Worm (Caenorhabditis elegans) whole organism, mixed stage, embryonic: Measurements from ENCODE around the gene R06F6.14.

Experiments
- M03D4.4 ChIP-seq: sonication (generic microtip); optimal IDR thresholded peaks from 2 replicates; lab custom pipeline; 2017; ENCODE audit warnings: mild to moderate bottlenecking, missing genetic modification characterization, missing compliant biosample characterization
- bed-3 ChIP-seq: fragments of 200-800 bp; sonication (Bioruptor generic); optimal IDR thresholded peaks from 3 replicates; lab custom pipeline; 2018; ENCODE audit warnings: mild to moderate bottlenecking, missing genetic modification characterization, moderate library complexity, missing compliant biosample characterization
- ceh-39 ChIP-seq: fragments of 150-350 bp; optimal IDR thresholded peaks from 2 replicates; lab custom pipeline; 2014; ENCODE audit warnings: missing biosample characterization, missing genetic modification characterization
- ceh-43 ChIP-seq: fragments of 200-800 bp; sonication (Bioruptor generic); optimal IDR thresholded peaks from 2 replicates; lab custom pipeline; 2018; ENCODE audit warnings: mild to moderate bottlenecking, missing genetic modification characterization, moderate library complexity, missing compliant biosample characterization
- ceh-83 ChIP-seq: fragments of 200-800 bp; sonication (Bioruptor generic); optimal IDR thresholded peaks from 2 replicates; lab custom pipeline; 2018; ENCODE audit warnings: mild to moderate bottlenecking, missing genetic modification characterization, missing compliant biosample characterization
- ces-1 ChIP-seq: fragments of 150-350 bp; optimal IDR thresholded peaks from 2 replicates; lab custom pipeline; 2014; ENCODE audit warnings: missing biosample characterization, missing genetic modification reagents, missing genetic modification characterization
- cnd-1 ChIP-seq: fragments of 200-800 bp; sonication (Bioruptor generic); optimal IDR thresholded peaks from 2 replicates; lab custom pipeline; 2018; ENCODE audit warnings: mild to moderate bottlenecking, missing genetic modification characterization, missing compliant biosample characterization
- drap-1 ChIP-seq: fragments of 200-800 bp; sonication (Bioruptor generic); optimal IDR thresholded peaks from 3 replicates; lab custom pipeline; 2018; ENCODE audit warnings: mild to moderate bottlenecking, missing genetic modification characterization, missing compliant biosample characterization
- elt-1 ChIP-seq: sonication (generic microtip); optimal IDR thresholded peaks from 2 replicates; lab custom pipeline; 2017; ENCODE audit warnings: missing genetic modification characterization, mild to moderate bottlenecking, missing compliant biosample characterization, antibody characterized with exemption, moderate library complexity, borderline replicate concordance; ENCODE audit not compliant: insufficient read depth
- flh-1 ChIP-seq: fragments of 200-800 bp; sonication (Bioruptor generic); optimal IDR thresholded peaks from 2 replicates; lab custom pipeline; 2018; ENCODE audit warnings: mild to moderate bottlenecking, missing genetic modification characterization, moderate library complexity, missing compliant biosample characterization
- ham-2 ChIP-seq: fragments of 200-800 bp; sonication (Bioruptor generic); optimal IDR thresholded peaks from 2 replicates; lab custom pipeline; 2018; ENCODE audit warnings: mild to moderate bottlenecking, missing genetic modification characterization, missing compliant biosample characterization
- hlh-1 ChIP-seq: fragments of 150-350 bp; optimal IDR thresholded peaks from 2 replicates; lab custom pipeline; 2014; ENCODE audit warnings: missing biosample characterization, missing genetic modification reagents, missing genetic modification characterization
- lin-32 ChIP-seq: fragments of 200-800 bp; sonication (Bioruptor generic); optimal IDR thresholded peaks from 2 replicates; lab custom pipeline; 2018; ENCODE audit warnings: mild to moderate bottlenecking, missing genetic modification characterization, missing compliant biosample characterization
- lsy-2 ChIP-seq: fragments of 150-350 bp; optimal IDR thresholded peaks from 2 replicates; lab custom pipeline; 2014; ENCODE audit warnings: missing biosample characterization, missing genetic modification characterization
- mab-5 ChIP-seq: fragments of 150-350 bp; optimal IDR thresholded peaks from 2 replicates; lab custom pipeline; 2014; ENCODE audit warnings: missing biosample characterization, missing genetic modification characterization
- mep-1 ChIP-seq: fragments of 150-350 bp; optimal IDR thresholded peaks from 2 replicates; lab custom pipeline; 2017; ENCODE audit warnings: missing biosample characterization, missing genetic modification reagents, missing genetic modification characterization, inconsistent platforms
- mls-2 ChIP-seq: sonication (generic microtip); optimal IDR thresholded peaks from 2 replicates; lab custom pipeline; 2016; ENCODE audit warnings: mild to moderate bottlenecking, missing genetic modification characterization, moderate library complexity, missing compliant biosample characterization
- nhr-12 ChIP-seq: fragments of 150-350 bp; optimal IDR thresholded peaks from 2 replicates; lab custom pipeline; 2014; ENCODE audit warnings: missing biosample characterization, missing genetic modification characterization
- nhr-2 ChIP-seq: fragments of 150-350 bp; optimal IDR thresholded peaks from 2 replicates; lab custom pipeline; 2014; ENCODE audit warnings: missing biosample characterization, missing genetic modification characterization
- nhr-237 ChIP-seq: fragments of 150-350 bp; optimal IDR thresholded peaks from 2 replicates; lab custom pipeline; 2014; ENCODE audit warnings: missing biosample characterization, missing genetic modification characterization
- nhr-28 ChIP-seq: fragments of 150-350 bp; optimal IDR thresholded peaks from 2 replicates; lab custom pipeline; 2014; ENCODE audit warnings: missing biosample characterization, missing genetic modification characterization
- nhr-76 ChIP-seq: sonication (generic microtip); optimal IDR thresholded peaks from 2 replicates; lab custom pipeline; 2017; ENCODE audit warnings: missing biosample characterization, missing genetic modification characterization
- pha-4 ChIP-seq: fragments of 150-350 bp; optimal IDR thresholded peaks from 2 replicates; lab custom pipeline; 2018; ENCODE audit warnings: missing biosample characterization, missing genetic modification reagents, missing genetic modification characterization
- sem-2 ChIP-seq: fragments of 200-800 bp; sonication (Bioruptor generic); optimal IDR thresholded peaks from 2 replicates; lab custom pipeline; 2018; ENCODE audit warnings: mild to moderate bottlenecking, missing genetic modification characterization, missing compliant biosample characterization
- snpc-4 ChIP-seq: fragments of 150-350 bp; optimal IDR thresholded peaks from 2 replicates; lab custom pipeline; 2014; ENCODE audit warnings: missing biosample characterization, missing genetic modification characterization
- unc-120 ChIP-seq: sonication (generic microtip); optimal IDR thresholded peaks from 2 replicates; lab custom pipeline; 2017; ENCODE audit warnings: missing genetic modification characterization, missing compliant biosample characterization; ENCODE audit not compliant: poor library complexity, severe bottlenecking
- unc-39 ChIP-seq: fragments of 150-350 bp; optimal IDR thresholded peaks from 2 replicates; lab custom pipeline; 2014; ENCODE audit warnings: missing biosample characterization, missing genetic modification characterization
- unc-62 ChIP-seq: fragments of 150-350 bp; optimal IDR thresholded peaks from 2 replicates; lab custom pipeline; 2014; ENCODE audit warnings: missing biosample characterization, missing genetic modification reagents, missing genetic modification characterization
- zip-8 ChIP-seq: fragments of 150-350 bp; optimal IDR thresholded peaks from 2 replicates; lab custom pipeline; 2014; ENCODE audit warnings: missing biosample characterization, missing genetic modification characterization
- ztf-11 ChIP-seq: fragments of 150-350 bp; optimal IDR thresholded peaks from 2 replicates; lab custom pipeline; 2014; ENCODE audit warnings: missing biosample characterization, missing genetic modification characterization

The R06F6.14 gene

DNA sequence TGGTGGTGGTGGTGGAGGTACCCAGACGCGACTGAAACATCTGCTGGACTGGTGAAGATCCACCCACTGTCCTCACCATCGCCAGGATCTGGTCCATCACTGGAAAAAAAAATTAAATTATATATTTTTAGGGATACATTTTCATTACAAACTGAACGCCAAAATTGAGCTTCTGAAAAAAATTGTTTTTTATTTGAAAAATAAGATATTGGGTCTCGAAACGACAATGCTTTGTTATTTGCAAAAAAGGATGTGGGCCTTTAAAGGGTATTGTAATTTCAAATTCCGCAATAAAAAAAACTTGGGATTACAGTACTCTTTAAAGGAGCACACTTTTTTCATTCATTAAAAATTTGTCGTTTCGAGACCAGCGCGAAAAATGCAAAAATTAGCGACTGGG is 40.8 kb downstream of the R06F6.14 start, which contains the start of gene M106.2:
Gene M106.2 (minus strand): TSS at position 101 of the 400 bp plus-strand sequence.
- TF ChIP-seq mep-1 (tag; lab: Kevin White, UChicago) (no peak), nhr-76 (tag; lab: Kevin White, UChicago) (no peak), lin-32 (no peak)
- TF ChIP-seq, all 35 proteins: peak for 0

DNA sequence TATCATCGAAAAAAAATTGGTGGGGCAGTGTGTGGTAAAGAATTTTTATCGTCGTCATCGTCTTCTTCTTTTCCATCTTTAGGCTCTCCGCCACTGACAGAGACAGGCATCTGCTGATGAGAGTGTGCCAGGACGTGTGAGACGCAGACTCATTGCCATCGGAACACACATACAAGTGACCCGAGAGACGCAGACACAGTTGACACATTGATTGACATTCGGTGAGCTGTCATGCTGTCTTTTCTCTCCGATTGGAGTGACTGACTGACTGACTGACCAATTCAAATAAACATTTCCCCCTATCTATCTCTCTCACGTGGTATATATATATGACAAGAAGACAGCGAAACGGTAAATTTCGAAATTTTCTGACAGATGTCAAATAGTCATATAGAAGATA is 42.0 kb downstream of the R06F6.14 start:
- TF ChIP-seq ces-1 (GFP tag; lab: Kevin White, UChicago) (no peak), cnd-1 (tag; lab: Kevin White, UChicago) (no peak), mls-2 (tag; lab: Kevin White, UChicago) (no peak), ceh-39 (tag; lab: Kevin White, UChicago) (no peak), mep-1 (tag; lab: Kevin White, UChicago) (peak; percentile 8), M03D4.4 (tag; lab: Kevin White, UChicago) (no peak), unc-39 (tag; lab: Kevin White, UChicago) (no peak), pha-4 (tag; lab: Kevin White, UChicago) (peak; percentile 43), ham-2 (GFP tag; lab: Kevin White, UChicago) (no peak), zip-8 (no peak), unc-62 (GFP tag; lab: Kevin White, UChicago) (peak; percentile 100), lsy-2 (tag; lab: Kevin White, UChicago) (peak; percentile 3), nhr-12 (no peak), mab-5 (tag; lab: Kevin White, UChicago) (no peak), bed-3 (GFP tag; lab: Kevin White, UChicago) (no peak), ceh-43 (GFP tag; lab: Kevin White, UChicago) (no peak), unc-120 (tag; lab: Kevin White, UChicago) (peak; percentile 53), nhr-237 (tag; lab: Kevin White, UChicago) (no peak), elt-1 (no peak), ceh-83 (GFP tag; lab: Kevin White, UChicago) (no peak)

DNA sequence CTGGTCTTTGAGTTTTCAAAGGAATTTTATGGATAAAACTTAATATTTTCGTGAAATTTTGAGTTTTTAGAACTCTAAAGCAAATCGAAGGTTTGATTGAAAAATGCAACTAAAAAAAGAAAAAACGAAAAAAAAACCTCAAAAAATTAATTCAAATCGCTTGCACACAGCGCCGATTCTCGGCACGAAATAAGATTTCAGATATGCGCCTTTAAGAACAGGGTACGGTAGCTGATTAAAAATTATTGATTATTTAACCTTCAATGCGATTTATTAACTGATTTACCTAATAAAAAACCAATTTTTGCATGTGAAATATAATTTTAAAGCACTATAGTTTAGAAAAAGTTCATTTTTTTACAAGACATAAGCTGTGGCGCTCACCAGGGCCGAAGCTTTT is 43.8 kb downstream of the R06F6.14 start:
- no peak for TF ChIP-seq lin-32
- TF ChIP-seq, all 35 proteins: peak for 0

DNA sequence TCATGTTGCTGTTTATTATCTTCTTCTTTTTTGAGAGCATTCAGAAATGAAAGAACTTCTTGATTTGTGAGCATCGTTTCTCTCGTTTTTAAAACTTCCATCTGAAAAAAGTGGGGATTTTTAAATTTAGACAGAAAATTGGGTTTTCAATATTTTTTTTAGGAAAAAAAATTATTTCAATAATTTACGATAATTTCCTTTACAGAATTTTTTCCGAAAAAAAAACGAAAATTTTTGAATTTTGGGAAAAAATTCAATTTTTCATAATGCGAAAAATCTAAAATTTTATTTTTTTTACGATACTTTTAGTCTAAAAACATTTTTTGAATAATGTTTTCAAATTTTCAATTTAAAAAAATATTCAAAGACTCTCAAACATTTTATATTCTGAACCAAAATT is 48.0 kb downstream of the R06F6.14 start, which contains the start of gene M106.7:
Gene M106.7 (minus strand): TSS at position 101 of the 400 bp plus-strand sequence.
- TF ChIP-seq ceh-43 (GFP tag; lab: Kevin White, UChicago) (no peak), nhr-237 (tag; lab: Kevin White, UChicago) (no peak), mab-5 (tag; lab: Kevin White, UChicago) (no peak), hlh-1 (tag; lab: Kevin White, UChicago) (no peak), nhr-76 (tag; lab: Kevin White, UChicago) (no peak), nhr-12 (no peak), ham-2 (GFP tag; lab: Kevin White, UChicago) (no peak), M03D4.4 (tag; lab: Kevin White, UChicago) (no peak), bed-3 (GFP tag; lab: Kevin White, UChicago) (no peak), pha-4 (tag; lab: Kevin White, UChicago) (no peak), snpc-4 (tag; lab: Kevin White, UChicago) (no peak), nhr-2 (no peak), flh-1 (GFP tag; lab: Kevin White, UChicago) (no peak)

DNA sequence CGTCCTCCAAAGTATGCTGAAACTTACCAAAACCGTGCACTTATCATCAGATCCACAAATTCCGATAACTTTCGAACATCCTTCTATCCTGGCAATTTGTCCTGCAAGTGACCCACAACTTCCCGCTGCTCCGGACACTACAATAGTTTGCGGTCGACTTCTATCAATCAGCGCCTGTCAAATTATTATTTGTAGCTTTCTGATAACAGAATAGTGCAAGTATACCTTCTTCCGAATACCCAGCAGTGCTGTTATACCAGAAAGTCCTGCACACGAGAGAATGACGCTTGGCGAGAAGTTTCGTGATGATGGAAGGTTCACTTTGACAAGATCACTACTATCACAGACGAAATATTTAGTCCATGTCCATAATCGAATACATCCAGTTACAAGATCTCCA is 50.3 kb downstream of the R06F6.14 start:
- TF ChIP-seq ztf-11 (tag; lab: Kevin White, UChicago) (no peak), bed-3 (GFP tag; lab: Kevin White, UChicago) (no peak), mep-1 (tag; lab: Kevin White, UChicago) (no peak), sem-2 (GFP tag; lab: Kevin White, UChicago) (no peak), drap-1 (no peak), nhr-28 (no peak)
